Fruit fly (Drosophila melanogaster): ENCODE results near the gene TotE.

TotE gene

dm6 chr2L:19884444-19884843 is 28.9 kb downstream of the TotE start:
- TF ChIP-seq CG32264 (GFP tag; optimal IDR thresholded peaks at IDR 0.05): no peak
- no peak for TF ChIP-seq lola (GFP tag; optimal IDR thresholded peaks at IDR 0.05)
- no peak for TF ChIP-seq Hnf4 (GFP tag; optimal IDR thresholded peaks at IDR 0.05)
- TF ChIP-seq Jra (GFP tag; optimal IDR thresholded peaks at IDR 0.05): no peak
- no peak for TF ChIP-seq br (GFP tag; optimal IDR thresholded peaks at IDR 0.05)
- TF ChIP-seq Myc (optimal IDR thresholded peaks at IDR 0.05): no peak
- no peak for TF ChIP-seq Hr83 (GFP tag; optimal IDR thresholded peaks at IDR 0.05; ENCODE audit: poor library complexity, severe bottlenecking)
- TF ChIP-seq Dif (GFP tag; optimal IDR thresholded peaks at IDR 0.05; ENCODE audit: partially characterized antibody): no peak
- no peak for TF ChIP-seq sage (GFP tag; optimal IDR thresholded peaks at IDR 0.05)
- TF ChIP-seq Hr78 (GFP tag; optimal IDR thresholded peaks at IDR 0.05): no peak
- no peak for TF ChIP-seq woc (GFP tag; optimal IDR thresholded peaks at IDR 0.05)
- TF ChIP-seq sv (GFP tag; optimal IDR thresholded peaks at IDR 0.05): no peak
- TF ChIP-seq dmrt93B (GFP tag; optimal IDR thresholded peaks at IDR 0.05): no peak
- no peak for TF ChIP-seq usp (GFP tag; optimal IDR thresholded peaks at IDR 0.05)
- no peak for TF ChIP-seq pan (optimal IDR thresholded peaks at IDR 0.05)

- TF ChIP-seq Rel (GFP tag; optimal IDR thresholded peaks at IDR 0.05) (no peak), Rel (tag; optimal IDR thresholded peaks at IDR 0.05) (no peak), fru (GFP tag; optimal IDR thresholded peaks at IDR 0.05) (no peak), dsf (GFP tag; optimal IDR thresholded peaks at IDR 0.05; ENCODE audit: borderline replicate concordance) (no peak), psq (GFP tag; optimal IDR thresholded peaks at IDR 0.05) (no peak), Hr78 (GFP tag; optimal IDR thresholded peaks at IDR 0.05) (no peak), OdsH (GFP tag; optimal IDR thresholded peaks at IDR 0.05) (no peak), Sp1 (GFP tag; optimal IDR thresholded peaks at IDR 0.05) (no peak)
These were observed 38.3 kb downstream of the TotE start for dm6 chr2L:19875007-19875406.

dm6 chr2L:19872109-19872508 is 41.2 kb downstream of the TotE start:
- TF ChIP-seq dmrt93B (GFP tag; optimal IDR thresholded peaks at IDR 0.05): no peak
- TF ChIP-seq CG32264 (GFP tag; optimal IDR thresholded peaks at IDR 0.05): no peak
- no peak for TF ChIP-seq Hr78 (GFP tag; optimal IDR thresholded peaks at IDR 0.05)
- TF ChIP-seq br (GFP tag; optimal IDR thresholded peaks at IDR 0.05): no peak
- no peak for TF ChIP-seq OdsH (GFP tag; optimal IDR thresholded peaks at IDR 0.05)
- no peak for TF ChIP-seq woc (GFP tag; optimal IDR thresholded peaks at IDR 0.05)
- no peak for TF ChIP-seq Sp1 (GFP tag; optimal IDR thresholded peaks at IDR 0.05)
- no peak for TF ChIP-seq Dfd (GFP tag; optimal IDR thresholded peaks at IDR 0.05)
- no peak for TF ChIP-seq tai (GFP tag; optimal IDR thresholded peaks at IDR 0.05)
- TF ChIP-seq Jra (GFP tag; optimal IDR thresholded peaks at IDR 0.05): no peak

dm6 chr2L:19869937-19870336 is 43.4 kb downstream of the TotE start:
- TF ChIP-seq foxo (GFP tag; optimal IDR thresholded peaks at IDR 0.05): peak; percentile 59 to 91
- TF ChIP-seq OdsH (GFP tag; optimal IDR thresholded peaks at IDR 0.05): peak; percentile 81
- no peak for TF ChIP-seq Hr78 (GFP tag; optimal IDR thresholded peaks at IDR 0.05)
- TF ChIP-seq br (GFP tag; optimal IDR thresholded peaks at IDR 0.05): peak; percentile 80
- peak; percentile 82 for TF ChIP-seq ey (GFP tag; optimal IDR thresholded peaks at IDR 0.05)
- peak; percentile 73 for TF ChIP-seq Sp1 (GFP tag; optimal IDR thresholded peaks at IDR 0.05)
- TF ChIP-seq HLH106 (tag; optimal IDR thresholded peaks at IDR 0.05): peak; percentile 82
- no peak for TF ChIP-seq Rel (GFP tag; optimal IDR thresholded peaks at IDR 0.05)
- no peak for TF ChIP-seq Rel (tag; optimal IDR thresholded peaks at IDR 0.05)
- TF ChIP-seq Jra (GFP tag; optimal IDR thresholded peaks at IDR 0.05): no peak
- peak; percentile 78 for TF ChIP-seq psq (GFP tag; optimal IDR thresholded peaks at IDR 0.05)
- peak; percentile 88 for TF ChIP-seq fru (GFP tag; optimal IDR thresholded peaks at IDR 0.05)
- peak; percentile 48 for TF ChIP-seq sage (GFP tag; optimal IDR thresholded peaks at IDR 0.05)
- no peak for TF ChIP-seq CrebA (GFP tag; optimal IDR thresholded peaks at IDR 0.05; ENCODE audit: borderline replicate concordance)
- peak; percentile 77 for TF ChIP-seq dmrt93B (GFP tag; optimal IDR thresholded peaks at IDR 0.05)
- peak; percentile 72 for TF ChIP-seq Hnf4 (GFP tag; optimal IDR thresholded peaks at IDR 0.05)
- TF ChIP-seq tai (GFP tag; optimal IDR thresholded peaks at IDR 0.05): peak; percentile 4
- peak; percentile 81 for TF ChIP-seq rgr (GFP tag; optimal IDR thresholded peaks at IDR 0.05)
- TF ChIP-seq woc (GFP tag; optimal IDR thresholded peaks at IDR 0.05): peak; percentile 79
- no peak for TF ChIP-seq Myc (optimal IDR thresholded peaks at IDR 0.05)
- TF ChIP-seq h (GFP tag; optimal IDR thresholded peaks at IDR 0.05): peak; percentile 91
- no peak for TF ChIP-seq Vsx2 (GFP tag; optimal IDR thresholded peaks at IDR 0.05; ENCODE audit: partially characterized antibody)
- no peak for TF ChIP-seq sv (GFP tag; optimal IDR thresholded peaks at IDR 0.05)
- peak; percentile 57 for TF ChIP-seq pan (optimal IDR thresholded peaks at IDR 0.05)
- TF ChIP-seq CG32264 (GFP tag; optimal IDR thresholded peaks at IDR 0.05): peak; percentile 76
- TF ChIP-seq GATAd (GFP tag; optimal IDR thresholded peaks at IDR 0.05): peak; percentile 3
- TF ChIP-seq Dif (GFP tag; optimal IDR thresholded peaks at IDR 0.05; ENCODE audit: partially characterized antibody): no peak
- TF ChIP-seq N (GFP tag; optimal IDR thresholded peaks at IDR 0.05): no peak

Measured in whole organism, wandering third instar larva.